Fruit fly (Drosophila melanogaster) whole organism, embryonic: Measurements from ENCODE around the gene Usp5.

ENCODE experiments used
- Aef1 ChIP-seq: fragments of 200-800 bp; sonication (Bioruptor generic); IDR thresholded peaks from 3 replicates; pipeline ENCODE4 v1.3.6; 2022; ENCODE audit warnings: missing biosample characterization, missing genetic modification characterization
- Antp ChIP-seq: fragments of 200-800 bp; sonication (Bioruptor generic); optimal IDR thresholded peaks from 3 replicates; lab custom pipeline; 2016; ENCODE audit warnings: missing biosample characterization, missing genetic modification characterization
- CG10321 ChIP-seq: fragments of 200-800 bp; sonication (Bioruptor generic); IDR thresholded peaks from 2 replicates; pipeline ENCODE4 v1.3.6; 2022; ENCODE audit warnings: missing biosample characterization, missing genetic modification characterization
- CG12299 ChIP-seq: fragments of 200-800 bp; sonication (Bioruptor generic); optimal IDR thresholded peaks from 2 replicates; lab custom pipeline; 2018; ENCODE audit warnings: missing biosample characterization, mild to moderate bottlenecking, missing genetic modification characterization
- CG13894 ChIP-seq: fragments of 200-800 bp; sonication (Bioruptor generic); optimal IDR thresholded peaks from 3 replicates; lab custom pipeline; 2018; ENCODE audit warnings: missing biosample characterization, mild to moderate bottlenecking, missing genetic modification characterization, moderate library complexity
- CG15011 ChIP-seq: fragments of 200-800 bp; sonication (Bioruptor generic); optimal IDR thresholded peaks from 3 replicates; lab custom pipeline; 2018; ENCODE audit warnings: missing biosample characterization, mild to moderate bottlenecking, missing genetic modification characterization
- CG15073 ChIP-seq: fragments of 200-800 bp; sonication (Bioruptor generic); optimal IDR thresholded peaks from 2 replicates; lab custom pipeline; 2016; ENCODE audit warnings: missing biosample characterization, missing genetic modification characterization
- CG15514 ChIP-seq: fragments of 200-800 bp; sonication (Bioruptor generic); optimal IDR thresholded peaks from 3 replicates; lab custom pipeline; 2017; ENCODE audit warnings: missing biosample characterization, missing genetic modification characterization, mild to moderate bottlenecking, moderate library complexity, missing genetic modification reagents
- CG1603 ChIP-seq: fragments of 200-800 bp; sonication (Bioruptor generic); optimal IDR thresholded peaks from 2 replicates; lab custom pipeline; 2019; ENCODE audit warnings: missing biosample characterization, mild to moderate bottlenecking, missing genetic modification characterization, moderate library complexity
- CG1647 ChIP-seq: fragments of 200-800 bp; sonication (Bioruptor generic); optimal IDR thresholded peaks from 3 replicates; lab custom pipeline; 2016; ENCODE audit warnings: missing biosample characterization, missing genetic modification characterization
- CG16813 ChIP-seq: fragments of 200-800 bp; sonication (Bioruptor generic); IDR thresholded peaks from 3 replicates; pipeline ENCODE4 v1.3.6; 2022; ENCODE audit warnings: missing biosample characterization, missing genetic modification characterization; ENCODE audit not compliant: partially characterized antibody
- CG17829 ChIP-seq: fragments of 200-800 bp; optimal IDR thresholded peaks from 2 replicates; lab custom pipeline; 2019; ENCODE audit warnings: missing biosample characterization, mild to moderate bottlenecking, missing genetic modification characterization, moderate library complexity
- CG17912 ChIP-seq: fragments of 200-800 bp; sonication (Bioruptor generic); optimal IDR thresholded peaks from 2 replicates; lab custom pipeline; 2018; ENCODE audit warnings: missing biosample characterization, mild to moderate bottlenecking, missing genetic modification characterization
- CG31388 ChIP-seq: fragments of 200-800 bp; sonication (Bioruptor generic); optimal IDR thresholded peaks from 2 replicates; lab custom pipeline; 2016; ENCODE audit warnings: missing biosample characterization, missing genetic modification characterization
- CG31441 ChIP-seq: fragments of 200-800 bp; sonication (Bioruptor generic); IDR thresholded peaks from 2 replicates; pipeline ENCODE4 v1.3.6; 2022; ENCODE audit warnings: missing biosample characterization, missing genetic modification characterization
- CG4328 ChIP-seq: fragments of 200-800 bp; sonication (Bioruptor generic); optimal IDR thresholded peaks from 3 replicates; lab custom pipeline; 2017; ENCODE audit warnings: missing biosample characterization, missing genetic modification reagents, missing genetic modification characterization
- CG4424 ChIP-seq: fragments of 200-800 bp; sonication (Bioruptor generic); optimal IDR thresholded peaks from 3 replicates; lab custom pipeline; 2016; ENCODE audit warnings: missing biosample characterization, missing genetic modification characterization
- CG6683 ChIP-seq: fragments of 200-800 bp; sonication (Bioruptor generic); optimal IDR thresholded peaks from 2 replicates; lab custom pipeline; 2017; ENCODE audit warnings: missing biosample characterization, mild to moderate bottlenecking, missing genetic modification characterization, missing genetic modification reagents
- CG8478 ChIP-seq: fragments of >200 bp; optimal IDR thresholded peaks from 2 replicates; lab custom pipeline; 2018
- CG8765 ChIP-seq: fragments of 200-800 bp; sonication (Bioruptor generic); IDR thresholded peaks from 2 replicates; pipeline ENCODE4 v1.3.6; 2022; ENCODE audit warnings: missing biosample characterization, missing genetic modification characterization
- CHES-1-like ChIP-seq: fragments of 200-800 bp; sonication (Bioruptor generic); optimal IDR thresholded peaks from 2 replicates; lab custom pipeline; 2016; ENCODE audit warnings: missing biosample characterization, missing genetic modification characterization
- CkIIα-i1 ChIP-seq: fragments of 200-800 bp; sonication (Bioruptor generic); IDR thresholded peaks from 2 replicates; pipeline ENCODE4 v1.3.6; 2022; ENCODE audit warnings: missing biosample characterization, missing genetic modification characterization
- Dip3 ChIP-seq: fragments of 200-800 bp; sonication (Bioruptor generic); optimal IDR thresholded peaks from 3 replicates; lab custom pipeline; 2016; ENCODE audit warnings: missing biosample characterization, missing genetic modification characterization
- Doc3 ChIP-seq: fragments of 200-800 bp; sonication (Bioruptor generic); IDR thresholded peaks from 3 replicates; pipeline ENCODE4 v1.3.6; 2022; ENCODE audit warnings: missing biosample characterization, missing genetic modification characterization; ENCODE audit not compliant: partially characterized antibody
- Dref ChIP-seq: fragments of 200-800 bp; sonication (Bioruptor generic); IDR thresholded peaks from 2 replicates; pipeline ENCODE4 v1.3.6; 2022; ENCODE audit warnings: missing biosample characterization, missing genetic modification characterization
- Fer3 ChIP-seq: fragments of 200-800 bp; sonication (Bioruptor generic); optimal IDR thresholded peaks from 2 replicates; lab custom pipeline; 2018; ENCODE audit warnings: missing biosample characterization, mild to moderate bottlenecking, missing genetic modification characterization, moderate library complexity
- Hr3 ChIP-seq: fragments of 200-800 bp; sonication (Bioruptor generic); optimal IDR thresholded peaks from 3 replicates; lab custom pipeline; 2016; ENCODE audit warnings: missing biosample characterization, missing genetic modification characterization
- MESR4 ChIP-seq: fragments of 200-800 bp; sonication (Bioruptor generic); optimal IDR thresholded peaks from 2 replicates; lab custom pipeline; 2018; ENCODE audit warnings: missing biosample characterization, mild to moderate bottlenecking, missing genetic modification characterization, moderate library complexity
- Nf-YA ChIP-seq: fragments of 200-800 bp; sonication (Bioruptor generic); IDR thresholded peaks from 2 replicates; pipeline ENCODE4 v1.3.6; 2022; ENCODE audit warnings: missing biosample characterization, missing genetic modification characterization
- Oaz ChIP-seq: fragments of 200-800 bp; sonication (Bioruptor generic); IDR thresholded peaks from 2 replicates; pipeline ENCODE4 v1.3.6; 2022; ENCODE audit warnings: missing biosample characterization, missing genetic modification characterization
- Opbp ChIP-seq: fragments of 200-800 bp; sonication (Bioruptor generic); IDR thresholded peaks from 3 replicates; pipeline ENCODE4 v1.3.6; 2022; ENCODE audit warnings: missing biosample characterization, missing genetic modification characterization; ENCODE audit not compliant: partially characterized antibody
- Scr ChIP-seq: fragments of 200-800 bp; sonication (Bioruptor generic); IDR thresholded peaks from 2 replicates; pipeline ENCODE4 v1.3.6; 2022; ENCODE audit warnings: missing biosample characterization, missing genetic modification characterization; ENCODE audit not compliant: partially characterized antibody
- Usf ChIP-seq: fragments of 200-800 bp; sonication (Bioruptor generic); optimal IDR thresholded peaks from 2 replicates; lab custom pipeline; 2017; ENCODE audit warnings: missing genotype, missing biosample characterization, missing genetic modification characterization
- YL-1 ChIP-seq: fragments of 200-800 bp; sonication (Bioruptor generic); optimal IDR thresholded peaks from 3 replicates; lab custom pipeline; 2017; ENCODE audit warnings: missing biosample characterization, mild to moderate bottlenecking, missing genetic modification characterization
- croc ChIP-seq: fragments of 200-800 bp; sonication (Bioruptor generic); conservative IDR thresholded peaks from 3 replicates; pipeline ENCODE4 v1.3.6; 2022; ENCODE audit warnings: missing biosample characterization, missing genetic modification characterization
- ewg ChIP-seq: fragments of 200-800 bp; sonication (Bioruptor generic); optimal IDR thresholded peaks from 3 replicates; lab custom pipeline; 2017; ENCODE audit warnings: mild to moderate bottlenecking, missing biosample characterization, missing genetic modification reagents, missing genetic modification characterization
- ftz-f1 ChIP-seq: fragments of 200-800 bp; sonication (Bioruptor generic); optimal IDR thresholded peaks from 2 replicates; lab custom pipeline; 2016; ENCODE audit warnings: missing biosample characterization, missing genetic modification characterization
- gsb ChIP-seq: fragments of 200-800 bp; sonication (Bioruptor generic); IDR thresholded peaks from 2 replicates; pipeline ENCODE4 v1.3.6; 2022; ENCODE audit warnings: missing biosample characterization, missing genetic modification characterization
- hbn ChIP-seq: fragments of 200-800 bp; sonication (Bioruptor generic); IDR thresholded peaks from 2 replicates; pipeline ENCODE4 v1.3.6; 2022; ENCODE audit warnings: missing biosample characterization, missing genetic modification characterization; ENCODE audit not compliant: partially characterized antibody
- maf-S ChIP-seq: fragments of 200-800 bp; sonication (Bioruptor generic); optimal IDR thresholded peaks from 2 replicates; lab custom pipeline; 2016; ENCODE audit warnings: missing biosample characterization, missing genetic modification characterization
- psq ChIP-seq: fragments of 200-800 bp; sonication (Bioruptor generic); optimal IDR thresholded peaks from 2 replicates; lab custom pipeline; 2017; ENCODE audit warnings: missing biosample characterization, missing genetic modification characterization
- repo ChIP-seq: fragments of 200-800 bp; sonication (Bioruptor generic); optimal IDR thresholded peaks from 2 replicates; lab custom pipeline; 2016; ENCODE audit warnings: missing biosample characterization, missing genetic modification characterization
- row ChIP-seq: fragments of 200-800 bp; sonication (Bioruptor generic); IDR thresholded peaks from 3 replicates; pipeline ENCODE4 v1.3.6; 2022; ENCODE audit warnings: missing biosample characterization, missing genetic modification characterization
- sisA ChIP-seq: fragments of 200-800 bp; sonication (Bioruptor generic); IDR thresholded peaks from 2 replicates; pipeline ENCODE4 v1.3.6; 2022; ENCODE audit warnings: missing biosample characterization, missing genetic modification characterization
- stwl ChIP-seq: fragments of 200-800 bp; sonication (Bioruptor generic); optimal IDR thresholded peaks from 3 replicates; lab custom pipeline; 2018; ENCODE audit warnings: missing biosample characterization, mild to moderate bottlenecking, missing genetic modification characterization, moderate library complexity
- tgo ChIP-seq: fragments of 200-800 bp; sonication (Bioruptor generic); IDR thresholded peaks from 3 replicates; pipeline ENCODE4 v1.3.6; 2022; ENCODE audit warnings: missing biosample characterization, missing genetic modification characterization
- tll ChIP-seq, 2 experiments: fragments of 200-800 bp in 1 of 2; fragments of >200 bp in 1 of 2; sonication (Bioruptor generic) in 1 of 2; optimal IDR thresholded peaks; 2 replicates each; lab custom pipeline; 2017 to 2019; ENCODE audit warnings: missing biosample characterization in 2 of 2, missing genetic modification characterization in 2 of 2, mild to moderate bottlenecking in 1 of 2, moderate library complexity in 1 of 2
- twi ChIP-seq: fragments of 200-800 bp; optimal IDR thresholded peaks from 2 replicates; lab custom pipeline; 2019; ENCODE audit warnings: missing biosample characterization, mild to moderate bottlenecking, missing genetic modification characterization, moderate library complexity
- unc-4 ChIP-seq: fragments of 200-800 bp; sonication (Bioruptor generic); IDR thresholded peaks from 2 replicates; pipeline ENCODE4 v1.3.6; 2022; ENCODE audit warnings: missing biosample characterization, missing genetic modification characterization; ENCODE audit not compliant: partially characterized antibody
- zfh2 ChIP-seq: fragments of 200-800 bp; sonication (Bioruptor generic); optimal IDR thresholded peaks from 2 replicates; lab custom pipeline; 2016; ENCODE audit warnings: missing biosample characterization, missing genetic modification characterization

Gene Usp5

DNA sequence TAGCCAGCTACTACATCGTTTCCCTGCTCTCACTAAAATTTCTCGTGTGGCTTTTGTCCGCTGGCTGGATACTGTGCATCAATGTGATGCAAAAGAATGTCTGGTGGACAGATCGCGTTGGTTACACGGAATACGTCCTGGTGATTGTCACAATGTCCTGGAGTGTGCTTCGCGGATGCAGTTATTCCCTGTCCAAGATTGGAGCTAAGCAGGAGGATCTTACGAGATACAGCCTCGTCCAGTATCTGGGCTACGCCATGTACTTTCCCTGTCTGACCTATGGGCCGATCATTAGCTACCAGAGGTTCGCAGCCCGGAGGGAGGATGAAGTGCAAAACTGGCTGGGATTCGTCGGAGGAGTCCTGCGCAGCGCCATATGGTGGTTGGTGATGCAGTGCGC, 14.4 kb upstream of the Usp5 start (continued):
- TF ChIP-seq twi (tag; lab: Kevin White, UChicago), result no peak
- TF ChIP-seq CkIIα-i1, result no peak

DNA sequence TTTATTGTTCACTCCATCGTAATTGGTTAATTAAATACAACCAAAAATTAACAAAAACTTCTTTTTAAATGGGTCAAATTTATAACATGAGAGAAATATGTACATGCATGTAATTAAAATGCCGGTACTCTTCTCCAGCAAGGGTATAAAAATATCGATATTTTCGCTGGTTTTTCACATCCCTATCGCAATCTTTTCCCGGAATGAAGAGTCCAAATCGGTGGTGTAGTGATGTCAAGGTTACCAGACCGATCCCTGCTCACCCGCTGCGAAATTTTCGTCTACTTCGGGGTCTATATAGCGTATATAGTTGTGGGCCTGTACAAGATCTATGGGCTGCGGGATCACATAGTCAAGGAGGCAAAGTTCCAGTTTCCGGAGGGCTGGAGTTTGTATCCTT, 13.8 kb upstream of the Usp5 start, which contains the start of gene rasp:
Gene rasp, plus strand, starts transcription at position 213 of the 400 bp plus-strand sequence.
- no peak for TF ChIP-seq CG31388 (GFP tag; lab: Kevin White, UChicago)
- TF ChIP-seq zfh2 (GFP tag; lab: Kevin White, UChicago), result no peak
- TF ChIP-seq Opbp (GFP tag; lab: Robert Waterston, UW), result no peak; the same call in 2 of the 3 replicates
- peak; percentile 21 for TF ChIP-seq CG1603 (tag; lab: Kevin White, UChicago)
- TF ChIP-seq maf-S (GFP tag; lab: Kevin White, UChicago), result no peak
- TF ChIP-seq stwl (tag; lab: Kevin White, UChicago), result peak; percentile 33
- no peak for TF ChIP-seq CG10321 (GFP tag; lab: Robert Waterston, UW)
- no peak for TF ChIP-seq CG8765 (GFP tag; lab: Robert Waterston, UW)
- no peak for TF ChIP-seq CHES-1-like (GFP tag; lab: Kevin White, UChicago)
- TF ChIP-seq psq, result no peak
- no peak for TF ChIP-seq CG13894 (tag; lab: Kevin White, UChicago)
- TF ChIP-seq YL-1 (GFP tag; lab: Kevin White, UChicago), result peak; percentile 34
- TF ChIP-seq Nf-YA (GFP tag; lab: Robert Waterston, UW), result no peak
- TF ChIP-seq CG12299, result no peak
- peak; percentile 63 for TF ChIP-seq Scr (GFP tag; lab: Robert Waterston, UW)
- TF ChIP-seq unc-4 (GFP tag; lab: Robert Waterston, UW), result peak; percentile 45
- TF ChIP-seq CG1647 (GFP tag; lab: Kevin White, UChicago), result no peak
- TF ChIP-seq ewg, result no peak
- TF ChIP-seq row (GFP tag; lab: Robert Waterston, UW), result 0 out of 3 replicates have a peak, but pooled peaks have one; percentile 16
- no peak for TF ChIP-seq tll (GFP tag; optimal IDR thresholded peaks at IDR 0.05; lab: Kevin White, UChicago)
- TF ChIP-seq Doc3 (GFP tag; lab: Robert Waterston, UW), result 0 out of 3 replicates have a peak, but pooled peaks have one; percentile 38
- TF ChIP-seq CG31441, result no peak
- peak; percentile 41 for TF ChIP-seq ftz-f1 (GFP tag; lab: Kevin White, UChicago)
- TF ChIP-seq sisA (GFP tag; lab: Robert Waterston, UW), result no peak
- no peak for TF ChIP-seq Aef1
- TF ChIP-seq hbn (GFP tag; lab: Robert Waterston, UW), result peak; percentile 55
- TF ChIP-seq croc (GFP tag; lab: Robert Waterston, UW), result no peak
- no peak for TF ChIP-seq CG17829
- no peak for TF ChIP-seq CG6683
- TF ChIP-seq gsb (GFP tag; lab: Robert Waterston, UW), result no peak
- TF ChIP-seq Oaz (GFP tag; lab: Robert Waterston, UW), result no peak
- TF ChIP-seq tgo (GFP tag; lab: Robert Waterston, UW), result no peak
- no peak for TF ChIP-seq CG15073 (GFP tag; lab: Kevin White, UChicago)
- TF ChIP-seq Antp (GFP tag; lab: Kevin White, UChicago), result no peak
- peak; percentile 48 for TF ChIP-seq MESR4 (GFP tag; lab: Kevin White, UChicago)
- TF ChIP-seq CG17912 (GFP tag; lab: Kevin White, UChicago), result no peak
- TF ChIP-seq Dref (GFP tag; lab: Robert Waterston, UW), result peak; percentile 56
- no peak for TF ChIP-seq CG4424 (GFP tag; lab: Kevin White, UChicago)
- TF ChIP-seq repo (GFP tag; lab: Kevin White, UChicago), result no peak
- no peak for TF ChIP-seq Hr3 (GFP tag; lab: Kevin White, UChicago)
- no peak for TF ChIP-seq Fer3
- TF ChIP-seq CG16813 (GFP tag; lab: Robert Waterston, UW), result 0 out of 3 replicates have a peak, but pooled peaks have one; percentile 35
- no peak for TF ChIP-seq CG4328 (GFP tag; lab: Kevin White, UChicago)
- TF ChIP-seq Dip3 (GFP tag; lab: Kevin White, UChicago), result no peak
- no peak for TF ChIP-seq Usf (GFP tag; lab: Kevin White, UChicago)
- peak; percentile 42 for TF ChIP-seq CG15514
- TF ChIP-seq CG8478 (lab: Kevin White, UChicago), result no peak
- TF ChIP-seq CG15011 (GFP tag; lab: Kevin White, UChicago), result no peak
